Worm (Caenorhabditis elegans) whole organism, L1 larva: ENCODE data around the gene C26F1.1.

Experiments
- ama-1 ChIP-seq: fragments of 150-350 bp; optimal IDR thresholded peaks from 2 replicates; lab custom pipeline; 2014
- ceh-88 ChIP-seq: fragments of 200-800 bp; sonication (Bioruptor generic); IDR thresholded peaks from 2 replicates; pipeline ENCODE4 v1.3.6; 2022; ENCODE audit warnings: missing genetic modification characterization, missing compliant biosample characterization
- lin-39 ChIP-seq: fragments of 150-350 bp; optimal IDR thresholded peaks from 2 replicates; lab custom pipeline; 2014; ENCODE audit warnings: missing biosample characterization, missing genetic modification reagents, missing genetic modification characterization
- nhr-77 ChIP-seq: fragments of 150-350 bp; optimal IDR thresholded peaks from 2 replicates; lab custom pipeline; 2014; ENCODE audit warnings: missing biosample characterization, missing genetic modification characterization
- nhr-90 ChIP-seq: sonication (generic microtip); optimal IDR thresholded peaks from 2 replicates; lab custom pipeline; 2016; ENCODE audit warnings: mild to moderate bottlenecking, missing genetic modification characterization, missing compliant biosample characterization; ENCODE audit not compliant: poor library complexity
- pag-3 ChIP-seq: sonication (generic microtip); optimal IDR thresholded peaks from 2 replicates; lab custom pipeline; 2017; ENCODE audit warnings: missing genetic modification characterization, mild to moderate bottlenecking, missing compliant biosample characterization, antibody characterized with exemption, borderline replicate concordance; ENCODE audit not compliant: insufficient read depth
- rnt-1 ChIP-seq: sonication (generic microtip); optimal IDR thresholded peaks from 2 replicates; lab custom pipeline; 2016; ENCODE audit warnings: mild to moderate bottlenecking, missing genetic modification characterization, moderate library complexity, missing compliant biosample characterization
- sptf-1 ChIP-seq: fragments of 150-350 bp; optimal IDR thresholded peaks from 2 replicates; lab custom pipeline; 2014; ENCODE audit warnings: missing biosample characterization, missing genetic modification characterization
- sup-37 ChIP-seq: fragments of 200-800 bp; sonication (Bioruptor generic); optimal IDR thresholded peaks from 2 replicates; lab custom pipeline; 2018; ENCODE audit warnings: mild to moderate bottlenecking, missing genetic modification characterization, missing compliant biosample characterization
- unc-62 ChIP-seq: fragments of 150-350 bp; optimal IDR thresholded peaks from 2 replicates; lab custom pipeline; 2014; ENCODE audit warnings: missing biosample characterization, missing genetic modification reagents, missing genetic modification characterization
- xbp-1 ChIP-seq: sonication (generic microtip); optimal IDR thresholded peaks from 2 replicates; lab custom pipeline; 2016; ENCODE audit warnings: missing genetic modification characterization, missing compliant biosample characterization
- ztf-11 ChIP-seq, 2 experiments: sonication (generic microtip); optimal IDR thresholded peaks; 2 replicates each; lab custom pipeline; 2016 to 2017; ENCODE audit warnings: missing genetic modification characterization in 2 of 2, missing biosample characterization in 1 of 2, missing compliant biosample characterization in 1 of 2
- ztf-4 ChIP-seq: fragments of 150-350 bp; optimal IDR thresholded peaks from 2 replicates; lab custom pipeline; 2014; ENCODE audit warnings: missing biosample characterization, missing genetic modification characterization

DNA sequence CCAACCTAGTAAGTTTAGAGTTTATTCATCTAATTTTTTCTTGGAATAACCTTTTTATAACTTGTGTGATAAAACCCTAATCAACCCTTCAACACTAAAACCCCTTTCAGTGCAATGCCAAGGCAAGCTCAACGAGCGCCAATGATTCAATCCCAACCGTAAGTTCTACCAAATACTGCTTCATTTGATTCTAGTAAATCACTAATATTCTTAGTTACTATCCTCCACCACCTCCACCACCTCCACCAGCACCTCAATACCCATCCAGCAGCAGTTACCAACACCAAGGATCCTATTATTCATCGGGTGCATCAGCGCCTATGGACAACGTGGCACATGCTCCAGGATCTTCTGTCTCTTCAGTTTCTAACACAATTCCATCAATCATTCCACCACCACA lies 668 bp downstream of the C26F1.1 start:
- TF ChIP-seq sptf-1 (tag; lab: Kevin White, UChicago): no peak
- TF ChIP-seq lin-39: no peak
- no peak for TF ChIP-seq nhr-90 (tag; lab: Kevin White, UChicago)
- TF ChIP-seq unc-62: no peak
- TF ChIP-seq sup-37 (GFP tag; lab: Kevin White, UChicago): no peak
- no peak for TF ChIP-seq ama-1 (lab: Kevin White, UChicago)
- TF ChIP-seq nhr-77: no peak
- no peak for TF ChIP-seq ztf-4 (tag; lab: Kevin White, UChicago)
- TF ChIP-seq pag-3 (tag; lab: Kevin White, UChicago): no peak
- no peak for TF ChIP-seq ceh-88
- no peak for TF ChIP-seq xbp-1 (tag; lab: Kevin White, UChicago)
- TF ChIP-seq ztf-11 (tag; optimal IDR thresholded peaks at IDR 0.05; lab: Kevin White, UChicago): no peak
- TF ChIP-seq rnt-1 (tag; lab: Kevin White, UChicago): no peak
